Worm (Caenorhabditis elegans): ENCODE results near the gene dyf-6.

dyf-6 gene

DNA sequence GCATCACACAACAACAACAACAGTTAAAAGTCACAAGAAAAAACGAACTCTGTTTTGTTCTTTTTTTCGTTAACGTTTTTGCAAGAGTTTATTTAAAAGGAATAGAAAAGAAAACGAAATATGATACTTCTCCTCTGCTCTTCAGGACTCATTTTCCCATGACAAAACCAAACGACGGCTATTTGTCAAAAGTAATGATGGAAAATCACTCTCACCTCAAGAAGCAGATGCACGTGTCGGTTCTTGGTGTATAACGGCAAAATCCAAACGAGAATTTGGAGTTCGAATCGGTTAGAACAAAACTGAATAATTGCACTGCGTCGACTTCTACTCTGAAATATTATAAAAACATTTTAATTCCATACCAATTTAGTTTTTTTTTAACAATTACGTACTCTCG lies 9.3 kb downstream of the dyf-6 start:
- no peak for TF ChIP-seq dpl-1 (GFP tag; optimal IDR thresholded peaks at IDR 0.05)
- TF ChIP-seq xnd-1 (tag; optimal IDR thresholded peaks at IDR 0.05): no peak
- no peak for TF ChIP-seq F52B5.7 (tag; optimal IDR thresholded peaks at IDR 0.05)
- TF ChIP-seq ccch-3 (GFP tag; optimal IDR thresholded peaks at IDR 0.05): no peak

DNA sequence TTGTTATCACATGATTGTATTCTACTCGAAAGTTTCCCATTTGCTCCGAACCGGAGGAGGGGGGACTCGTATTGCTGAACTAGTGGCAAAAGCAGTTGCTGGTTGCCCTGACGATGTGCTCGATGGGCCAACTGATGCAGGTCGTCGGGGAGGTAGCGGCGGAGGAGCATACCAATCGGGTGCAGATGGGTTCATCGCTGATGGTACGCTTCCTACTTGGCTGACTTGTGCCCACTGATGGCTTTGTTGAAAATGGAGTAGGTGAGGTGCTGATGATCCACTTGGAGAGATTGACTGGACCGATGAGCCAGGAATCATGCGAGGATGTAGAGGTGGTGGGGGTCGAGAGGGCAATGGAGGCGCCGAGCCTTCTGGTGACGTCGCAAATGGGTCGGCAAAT lies 12.7 kb downstream of the dyf-6 start:
- TF ChIP-seq zfh-2 (GFP tag; conservative IDR thresholded peaks at IDR 0.05) (peak; percentile 77), F55B11.4 (tag; optimal IDR thresholded peaks at IDR 0.05; ENCODE audit: borderline replicate concordance, insufficient read depth) (no peak), repo-1 (tag; optimal IDR thresholded peaks at IDR 0.05) (no peak), snpc-4 (GFP tag; optimal IDR thresholded peaks at IDR 0.05) (no peak), snpc-4 (tag; optimal IDR thresholded peaks at IDR 0.05) (no peak), madf-3 (GFP tag; IDR thresholded peaks at IDR 0.05) (0 out of 2 replicates have a peak, but pooled peaks have one; percentile 58), hrde-1 (tag; optimal IDR thresholded peaks at IDR 0.05; ENCODE audit: borderline replicate concordance) (no peak)

DNA sequence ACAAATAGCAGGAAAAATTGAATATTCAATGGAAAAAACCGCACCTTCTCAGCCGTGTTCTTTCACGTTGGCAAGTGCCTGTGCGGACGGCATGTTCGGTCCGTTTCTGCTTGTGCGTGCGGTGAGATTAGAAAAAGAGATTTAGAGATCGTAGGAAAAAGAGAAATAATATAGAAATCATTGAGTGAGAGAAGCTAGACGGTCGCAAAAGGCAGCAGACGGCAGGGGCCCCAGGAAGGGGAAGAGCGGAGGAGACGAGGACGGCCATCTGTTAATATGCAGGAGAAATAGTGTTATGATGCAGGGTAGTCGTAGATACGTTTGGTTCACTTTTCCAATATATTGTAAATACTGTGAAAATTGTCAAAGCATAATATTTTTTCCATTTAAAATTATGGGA lies 13.8 kb downstream of the dyf-6 start, which contains the start of gene Y49A10A.2:
Y49A10A.2 (minus strand) TSS at position 109 of the 400 bp plus-strand sequence.
- TF ChIP-seq attf-6 (GFP tag; IDR thresholded peaks at IDR 0.05): no peak
- TF ChIP-seq hmg-1.2 (GFP tag; IDR thresholded peaks at IDR 0.05): peak; percentile 78
- TF ChIP-seq ztf-25 (GFP tag; IDR thresholded peaks at IDR 0.05): no peak
- peak; percentile 5 for TF ChIP-seq K12H6.12 (tag; optimal IDR thresholded peaks at IDR 0.05)
- no peak for TF ChIP-seq madf-10 (tag; optimal IDR thresholded peaks at IDR 0.05)
- peak; percentile 41; the same call in 1 of the 2 replicates for TF ChIP-seq zfh-2 (GFP tag; conservative IDR thresholded peaks at IDR 0.05)
- no peak for TF ChIP-seq hsf-1 (GFP tag; IDR thresholded peaks at IDR 0.05)
- no peak for TF ChIP-seq pbrm-1 (GFP tag; IDR thresholded peaks at IDR 0.05)
- TF ChIP-seq gei-17 (GFP tag; optimal IDR thresholded peaks at IDR 0.05): no peak
- TF ChIP-seq cebp-1 (GFP tag; IDR thresholded peaks at IDR 0.05): no peak
- peak; percentile 27 for TF ChIP-seq cebp-1 (tag; optimal IDR thresholded peaks at IDR 0.05)
- no peak for TF ChIP-seq aptf-2 (GFP tag; conservative IDR thresholded peaks at IDR 0.05)
- no peak for TF ChIP-seq rec-8 (tag; optimal IDR thresholded peaks at IDR 0.05)
- TF ChIP-seq hmg-20 (GFP tag; IDR thresholded peaks at IDR 0.05): no peak
- no peak for TF ChIP-seq let-526 (GFP tag; IDR thresholded peaks at IDR 0.05)
- TF ChIP-seq madf-8 (GFP tag; conservative IDR thresholded peaks at IDR 0.05): no peak
- TF ChIP-seq xnd-1 (tag; optimal IDR thresholded peaks at IDR 0.05): no peak
- no peak for TF ChIP-seq repo-1 (tag; optimal IDR thresholded peaks at IDR 0.05)
- TF ChIP-seq nfyb-1 (GFP tag; IDR thresholded peaks at IDR 0.05): 0 out of 2 replicates have a peak, but pooled peaks have one; percentile 18
- TF ChIP-seq fkh-3 (tag; optimal IDR thresholded peaks at IDR 0.05): no peak
- no peak for TF ChIP-seq Y95B8A.8 (GFP tag; IDR thresholded peaks at IDR 0.05)
- TF ChIP-seq nhr-179 (tag; optimal IDR thresholded peaks at IDR 0.05): no peak
- TF ChIP-seq madf-6 (GFP tag; IDR thresholded peaks at IDR 0.05): no peak

DNA sequence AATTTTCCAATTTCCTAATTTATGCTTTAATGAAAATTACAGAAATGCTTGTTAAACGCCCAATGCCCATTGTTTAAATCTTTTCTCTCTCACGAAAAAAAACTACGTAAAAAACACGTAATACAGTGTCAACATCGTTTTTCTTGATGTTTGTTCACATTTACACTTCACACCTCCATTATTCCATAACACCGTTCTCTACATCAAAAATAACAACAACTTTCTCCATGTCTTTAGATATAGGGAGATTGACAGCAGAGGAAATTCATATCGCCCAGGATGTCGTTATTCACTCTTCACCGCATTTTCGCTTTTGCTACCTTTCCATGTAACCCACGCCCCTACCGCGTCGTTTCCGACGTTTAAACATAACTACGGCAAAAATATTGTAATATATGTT lies 28.2 kb downstream of the dyf-6 start, which contains the start of gene efhc-1:
efhc-1 (plus strand) TSS at position 301 of the 400 bp plus-strand sequence.
- no peak for TF ChIP-seq T26A5.8 (tag; optimal IDR thresholded peaks at IDR 0.05)
- no peak for TF ChIP-seq let-607 (tag; optimal IDR thresholded peaks at IDR 0.05)
- TF ChIP-seq lsl-1 (GFP tag; optimal IDR thresholded peaks at IDR 0.05): no peak
- no peak for TF ChIP-seq hmg-1.2 (GFP tag; IDR thresholded peaks at IDR 0.05)
- no peak for TF ChIP-seq K12H6.12 (tag; optimal IDR thresholded peaks at IDR 0.05)
- no peak for TF ChIP-seq nfyb-1 (GFP tag; IDR thresholded peaks at IDR 0.05)
- no peak for TF ChIP-seq ztf-3 (GFP tag; optimal IDR thresholded peaks at IDR 0.05)
- TF ChIP-seq B0019.2 (GFP tag; conservative IDR thresholded peaks at IDR 0.05): no peak
- TF ChIP-seq hlh-12 (tag; optimal IDR thresholded peaks at IDR 0.05): no peak
- no peak for TF ChIP-seq sptf-2 (GFP tag; optimal IDR thresholded peaks at IDR 0.05)
- no peak for TF ChIP-seq zim-3 (tag; optimal IDR thresholded peaks at IDR 0.05)
- no peak for TF ChIP-seq lag-1 (GFP tag; IDR thresholded peaks at IDR 0.05)
- TF ChIP-seq pha-4 (tag; optimal IDR thresholded peaks at IDR 0.05): no peak
- no peak for TF ChIP-seq D2030.7 (GFP tag; IDR thresholded peaks at IDR 0.05)
- no peak for TF ChIP-seq F39B2.1 (GFP tag; IDR thresholded peaks at IDR 0.05)
- no peak for TF ChIP-seq hmg-20 (GFP tag; IDR thresholded peaks at IDR 0.05)
- no peak for TF ChIP-seq sea-2 (GFP tag; IDR thresholded peaks at IDR 0.05)
- TF ChIP-seq bed-2 (GFP tag; IDR thresholded peaks at IDR 0.05): no peak

Data from whole organism, young adult.